Worm (Caenorhabditis elegans) whole organism, young adult: ENCODE results near the gene C54E10.3.

ENCODE experiments used
- C06A6.2 ChIP-seq: fragments of 200-800 bp; sonication (Bioruptor generic); conservative IDR thresholded peaks from 2 replicates; pipeline ENCODE4 v1.3.6; 2022; ENCODE audit warnings: missing genetic modification characterization, missing compliant biosample characterization
- C17E4.6 ChIP-seq: fragments of 200-800 bp; sonication (Bioruptor generic); IDR thresholded peaks from 2 replicates; pipeline ENCODE4 v1.3.6; 2022; ENCODE audit warnings: missing genetic modification reagents, missing genetic modification characterization, missing compliant biosample characterization
- F49E8.2 ChIP-seq: sonication (generic microtip); optimal IDR thresholded peaks from 3 replicates; lab custom pipeline; 2017; ENCODE audit warnings: missing genetic modification characterization, mild to moderate bottlenecking, missing compliant biosample characterization, antibody characterized with exemption, moderate library complexity; ENCODE audit not compliant: insufficient read depth
- F52B5.7 ChIP-seq: sonication (generic microtip); optimal IDR thresholded peaks from 2 replicates; lab custom pipeline; 2016; ENCODE audit warnings: mild to moderate bottlenecking, missing genetic modification characterization, missing compliant biosample characterization
- K11D2.4 ChIP-seq: fragments of 200-800 bp; sonication (Bioruptor generic); IDR thresholded peaks from 2 replicates; pipeline ENCODE4 v1.3.6; 2022; ENCODE audit warnings: missing genetic modification reagents, missing genetic modification characterization, missing compliant biosample characterization
- Y53G8AR.9 ChIP-seq: fragments of 200-800 bp; sonication (Bioruptor generic); conservative IDR thresholded peaks from 2 replicates; pipeline ENCODE4 v1.3.6; 2022; ENCODE audit warnings: missing genetic modification reagents, missing genetic modification characterization, missing compliant biosample characterization
- Y95B8A.8 ChIP-seq: fragments of 200-800 bp; sonication (Bioruptor generic); IDR thresholded peaks from 2 replicates; pipeline ENCODE4 v1.3.6; 2022; ENCODE audit warnings: missing genetic modification reagents, missing genetic modification characterization, missing compliant biosample characterization
- ama-1 ChIP-seq, 3 experiments: fragments of 150-350 bp in 1 of 3; sonication (generic microtip) in 2 of 3; optimal IDR thresholded peaks; 2 replicates each; lab custom pipeline; 2014 to 2018; ENCODE audit warnings: missing biosample characterization in 2 of 3, missing genetic modification characterization in 2 of 3, missing genetic modification reagents in 2 of 3
- attf-3 ChIP-seq: fragments of 200-800 bp; sonication (Bioruptor generic); conservative IDR thresholded peaks from 2 replicates; pipeline ENCODE4 v1.3.6; 2022; ENCODE audit warnings: missing genetic modification reagents, missing genetic modification characterization, missing compliant biosample characterization
- bed-2 ChIP-seq: fragments of 200-800 bp; sonication (Bioruptor generic); IDR thresholded peaks from 2 replicates; pipeline ENCODE4 v1.3.6; 2022; ENCODE audit warnings: missing genetic modification reagents, missing genetic modification characterization, missing compliant biosample characterization
- cebp-1 ChIP-seq, 2 experiments: fragments of 200-800 bp in 1 of 2; sonication (Bioruptor generic) in 1 of 2; sonication (generic microtip) in 1 of 2; IDR thresholded peaks in 1 of 2; optimal IDR thresholded peaks in 1 of 2; 2 replicates each; pipeline versions ENCODE4 v1.3.6 to Lab custom; 2017 to 2022; ENCODE audit warnings: missing compliant biosample characterization in 2 of 2, missing genetic modification characterization in 2 of 2, mild to moderate bottlenecking in 1 of 2, missing genetic modification reagents in 1 of 2, moderate library complexity in 1 of 2
- ceh-91 ChIP-seq: fragments of 200-800 bp; sonication (Bioruptor generic); IDR thresholded peaks from 2 replicates; pipeline ENCODE4 v1.3.6; 2022; ENCODE audit warnings: missing genetic modification reagents, missing genetic modification characterization, missing compliant biosample characterization
- efl-1 ChIP-seq: fragments of 150-350 bp; optimal IDR thresholded peaks from 2 replicates; lab custom pipeline; 2014; ENCODE audit warnings: missing biosample characterization, missing genetic modification reagents, missing genetic modification characterization
- fkh-3 ChIP-seq: sonication (generic microtip); optimal IDR thresholded peaks from 2 replicates; lab custom pipeline; 2016; ENCODE audit warnings: mild to moderate bottlenecking, missing genetic modification characterization, missing compliant biosample characterization
- gei-17 ChIP-seq: fragments of 200-800 bp; sonication (Bioruptor generic); optimal IDR thresholded peaks from 2 replicates; lab custom pipeline; 2018; ENCODE audit warnings: mild to moderate bottlenecking, missing genetic modification characterization, missing compliant biosample characterization
- hrde-1 ChIP-seq: sonication (generic microtip); optimal IDR thresholded peaks from 2 replicates; lab custom pipeline; 2016; ENCODE audit warnings: missing genetic modification characterization, mild to moderate bottlenecking, missing compliant biosample characterization, moderate library complexity, missing genotype, missing genetic modification reagents, borderline replicate concordance
- let-607 ChIP-seq, 2 experiments: fragments of 200-800 bp in 1 of 2; sonication (Bioruptor generic) in 1 of 2; sonication (generic microtip) in 1 of 2; optimal IDR thresholded peaks; 2 replicates each; lab custom pipeline; 2016 to 2018; ENCODE audit warnings: mild to moderate bottlenecking in 2 of 2, missing compliant biosample characterization in 2 of 2, missing genetic modification characterization in 2 of 2, moderate library complexity in 2 of 2, missing genotype in 1 of 2
- lin-35 ChIP-seq, 3 experiments: fragments of 150-350 bp in 2 of 3; sonication (generic microtip) in 1 of 3; optimal IDR thresholded peaks; 2 replicates each; lab custom pipeline; 2014 to 2018; ENCODE audit warnings: missing biosample characterization in 3 of 3, missing genetic modification characterization in 3 of 3, missing genetic modification reagents in 3 of 3
- lin-40 ChIP-seq: sonication (generic microtip); optimal IDR thresholded peaks from 2 replicates; lab custom pipeline; 2016; ENCODE audit warnings: missing genetic modification characterization, mild to moderate bottlenecking, missing compliant biosample characterization, missing genotype, missing genetic modification reagents
- lin-54 ChIP-seq: fragments of 200-800 bp; sonication (Bioruptor generic); optimal IDR thresholded peaks from 2 replicates; lab custom pipeline; 2018; ENCODE audit warnings: mild to moderate bottlenecking, missing genetic modification characterization, missing compliant biosample characterization
- madf-10 ChIP-seq: sonication (generic microtip); optimal IDR thresholded peaks from 2 replicates; lab custom pipeline; 2016; ENCODE audit warnings: mild to moderate bottlenecking, missing genetic modification characterization, missing compliant biosample characterization
- nhr-27 ChIP-seq: fragments of 200-800 bp; sonication (Bioruptor generic); optimal IDR thresholded peaks from 2 replicates; lab custom pipeline; 2018; ENCODE audit warnings: mild to moderate bottlenecking, missing genetic modification characterization, moderate library complexity, missing compliant biosample characterization
- pbrm-1 ChIP-seq: fragments of 200-800 bp; sonication (Bioruptor generic); IDR thresholded peaks from 2 replicates; pipeline ENCODE4 v1.3.6; 2022; ENCODE audit warnings: missing genetic modification reagents, missing genetic modification characterization, missing compliant biosample characterization
- pha-4 ChIP-seq: fragments of 150-350 bp; sonication (generic microtip); optimal IDR thresholded peaks from 2 replicates; lab custom pipeline; 2014; ENCODE audit warnings: missing biosample characterization, missing genetic modification reagents, missing genetic modification characterization
- rcor-1 ChIP-seq: fragments of 200-800 bp; sonication (Bioruptor generic); IDR thresholded peaks from 2 replicates; pipeline ENCODE4 v1.3.6; 2022; ENCODE audit warnings: missing genetic modification reagents, missing genetic modification characterization, missing compliant biosample characterization
- rpc-1 ChIP-seq, 2 experiments: fragments of 150-350 bp in 1 of 2; sonication (generic microtip) in 1 of 2; optimal IDR thresholded peaks; 2 replicates each; lab custom pipeline; 2014 to 2018; ENCODE audit warnings: missing biosample characterization in 1 of 2, missing genetic modification characterization in 1 of 2, missing genetic modification reagents in 1 of 2, missing genotype in 1 of 2
- snpc-1.3 ChIP-seq: sonication (generic microtip); optimal IDR thresholded peaks from 2 replicates; lab custom pipeline; 2017; ENCODE audit warnings: missing genetic modification characterization, mild to moderate bottlenecking, missing compliant biosample characterization, antibody characterized with exemption, moderate library complexity, missing genotype, missing genetic modification reagents; ENCODE audit not compliant: insufficient read depth
- tbp1 ChIP-seq: fragments of 200-800 bp; sonication (Bioruptor generic); optimal IDR thresholded peaks from 2 replicates; lab custom pipeline; 2018; ENCODE audit warnings: mild to moderate bottlenecking, missing genetic modification characterization, missing compliant biosample characterization
- unc-62 ChIP-seq: fragments of 150-350 bp; optimal IDR thresholded peaks from 2 replicates; lab custom pipeline; 2014; ENCODE audit warnings: missing biosample characterization, missing genetic modification reagents, missing genetic modification characterization
- xnd-1 ChIP-seq: sonication (generic microtip); optimal IDR thresholded peaks from 2 replicates; lab custom pipeline; 2016; ENCODE audit warnings: missing genotype, missing genetic modification reagents, missing genetic modification characterization, missing compliant biosample characterization
- zfh-2 ChIP-seq: fragments of 200-800 bp; sonication (Bioruptor generic); conservative IDR thresholded peaks from 2 replicates; pipeline ENCODE4 v1.3.6; 2022; ENCODE audit warnings: missing genetic modification reagents, missing genetic modification characterization, missing compliant biosample characterization
- ztf-18 ChIP-seq: sonication (generic microtip); optimal IDR thresholded peaks from 2 replicates; lab custom pipeline; 2016; ENCODE audit warnings: missing genotype, mild to moderate bottlenecking, missing genetic modification characterization, missing compliant biosample characterization
- ztf-3 ChIP-seq: fragments of 200-800 bp; sonication (Bioruptor generic); optimal IDR thresholded peaks from 2 replicates; lab custom pipeline; 2018; ENCODE audit warnings: mild to moderate bottlenecking, missing genetic modification characterization, missing compliant biosample characterization

C54E10.3 gene

DNA sequence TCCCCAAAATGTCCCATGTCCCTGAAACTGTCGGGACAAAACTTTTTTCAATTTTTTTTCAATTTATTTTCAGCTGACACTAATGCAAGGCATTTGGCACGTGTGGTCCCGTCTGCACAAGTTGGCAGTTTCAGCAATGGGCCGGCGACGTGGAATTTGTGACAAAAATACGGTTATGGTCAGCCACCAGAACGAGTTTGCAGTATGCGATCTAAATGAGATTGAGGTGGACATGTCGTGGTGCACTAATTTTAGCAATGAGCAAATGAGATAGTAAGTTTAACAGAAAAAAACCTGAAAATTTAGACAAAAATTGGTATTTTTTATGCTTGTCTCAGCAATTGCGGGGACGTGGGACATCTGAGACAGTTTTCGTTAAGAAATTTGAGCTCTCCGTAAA, 31.7 kb downstream of the C54E10.3 start:
- TF ChIP-seq Y95B8A.8: no peak
- TF ChIP-seq hrde-1 (tag; lab: Kevin White, UChicago): no peak
- TF ChIP-seq let-607 (tag; optimal IDR thresholded peaks at IDR 0.05; lab: Kevin White, UChicago): no peak
- no peak for TF ChIP-seq C17E4.6 (GFP tag; lab: Robert Waterston, UW)
- no peak for TF ChIP-seq gei-17 (GFP tag; lab: Kevin White, UChicago)
- no peak for TF ChIP-seq fkh-3
- TF ChIP-seq madf-10 (tag; lab: Kevin White, UChicago): no peak
- no peak for TF ChIP-seq rcor-1 (GFP tag; lab: Robert Waterston, UW)
- no peak for TF ChIP-seq xnd-1 (tag; lab: Kevin White, UChicago)
- TF ChIP-seq lin-40 (tag; lab: Kevin White, UChicago): no peak
- TF ChIP-seq lin-35 (GFP tag; optimal IDR thresholded peaks at IDR 0.05; lab: Kevin White, UChicago): no peak

DNA sequence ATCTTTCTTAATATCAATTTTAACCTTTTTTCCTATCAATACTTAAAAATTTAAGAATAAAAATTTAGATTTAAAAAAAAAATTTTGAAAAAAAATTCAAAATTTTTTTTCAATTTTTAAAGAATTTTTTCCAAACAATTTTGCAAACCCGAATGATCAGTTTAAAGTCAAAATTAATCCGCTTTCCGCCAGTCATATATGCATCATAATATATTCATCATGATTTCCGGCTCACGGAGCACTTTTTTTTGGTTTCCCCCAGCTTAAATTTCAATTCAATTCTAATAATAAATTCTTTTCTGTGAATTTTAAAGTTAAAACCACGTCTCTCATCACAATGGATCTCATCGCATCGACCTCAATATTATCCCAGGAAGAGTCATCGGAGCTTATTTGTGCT, 35.7 kb downstream of the C54E10.3 start, which contains the start of gene nhr-230:
TSS of gene nhr-230 (plus strand) at position 301 of the 400 bp plus-strand sequence.
- TF ChIP-seq bed-2 (GFP tag; lab: Robert Waterston, UW): no peak
- TF ChIP-seq pha-4 (tag; lab: Kevin White, UChicago): no peak
- TF ChIP-seq C06A6.2 (GFP tag; lab: Robert Waterston, UW): no peak
- TF ChIP-seq pbrm-1 (GFP tag; lab: Robert Waterston, UW): no peak
- no peak for TF ChIP-seq unc-62
- TF ChIP-seq ama-1 (optimal IDR thresholded peaks at IDR 0.05; lab: Kevin White, UChicago): no peak
- TF ChIP-seq ama-1 (GFP tag; optimal IDR thresholded peaks at IDR 0.05; lab: Kevin White, UChicago): no peak
- TF ChIP-seq nhr-27 (tag; lab: Kevin White, UChicago): no peak
- no peak for TF ChIP-seq attf-3
- no peak for TF ChIP-seq efl-1
- no peak for TF ChIP-seq C17E4.6 (GFP tag; lab: Robert Waterston, UW)
- no peak for TF ChIP-seq snpc-1.3 (tag; lab: Kevin White, UChicago)
- TF ChIP-seq lin-40 (tag; lab: Kevin White, UChicago): no peak
- TF ChIP-seq ceh-91 (GFP tag; lab: Robert Waterston, UW): no peak
- no peak for TF ChIP-seq cebp-1 (GFP tag; IDR thresholded peaks at IDR 0.05; lab: Robert Waterston, UW)
- TF ChIP-seq cebp-1 (tag; optimal IDR thresholded peaks at IDR 0.05; lab: Kevin White, UChicago): no peak
- no peak for TF ChIP-seq K11D2.4 (GFP tag; lab: Robert Waterston, UW)
- TF ChIP-seq Y53G8AR.9: no peak
- TF ChIP-seq rpc-1 (optimal IDR thresholded peaks at IDR 0.05; lab: Kevin White, UChicago): no peak
- TF ChIP-seq rpc-1 (tag; optimal IDR thresholded peaks at IDR 0.05; lab: Kevin White, UChicago): no peak
- TF ChIP-seq zfh-2: no peak
- TF ChIP-seq ztf-3 (GFP tag; lab: Kevin White, UChicago): no peak

- TF ChIP-seq snpc-1.3 (tag; lab: Kevin White, UChicago) (no peak), tbp1 (GFP tag; lab: Kevin White, UChicago) (peak; percentile 71), rpc-1 (optimal IDR thresholded peaks at IDR 0.05; lab: Kevin White, UChicago) (peak; percentile 14), rpc-1 (tag; optimal IDR thresholded peaks at IDR 0.05; lab: Kevin White, UChicago) (peak; percentile 58), F52B5.7 (tag; lab: Kevin White, UChicago) (no peak), ztf-18 (tag; lab: Kevin White, UChicago) (no peak), lin-54 (no peak), F49E8.2 (tag; lab: Kevin White, UChicago) (no peak)
These were observed 37.8 kb downstream of the C54E10.3 start for ce11 chrV:18848578-18848977.
